Worm (Caenorhabditis elegans) whole organism, L4 larva: Measurements from ENCODE around the gene C05C10.7.

Experiments used
- D1046.2 ChIP-seq: fragments of 200-800 bp; sonication (Bioruptor generic); IDR thresholded peaks from 2 replicates; pipeline ENCODE4 v1.3.6; 2022; ENCODE audit warnings: missing genetic modification characterization, missing compliant biosample characterization
- Y5F2A.4 ChIP-seq: fragments of 200-800 bp; sonication (Bioruptor generic); optimal IDR thresholded peaks from 2 replicates; lab custom pipeline; 2018; ENCODE audit warnings: mild to moderate bottlenecking, missing genetic modification characterization, missing compliant biosample characterization
- Y75B8A.6 ChIP-seq: fragments of 200-800 bp; sonication (Bioruptor generic); IDR thresholded peaks from 2 replicates; pipeline ENCODE4 v1.3.6; 2022; ENCODE audit warnings: missing genetic modification reagents, missing genetic modification characterization, missing compliant biosample characterization
- aly-2 ChIP-seq: sonication (generic microtip); optimal IDR thresholded peaks from 2 replicates; lab custom pipeline; 2018; ENCODE audit warnings: missing biosample characterization, missing genetic modification characterization
- ces-1 ChIP-seq: fragments of 150-350 bp; sonication (generic microtip); optimal IDR thresholded peaks from 4 replicates; lab custom pipeline; 2014; ENCODE audit warnings: missing biosample characterization, missing genetic modification reagents, missing genetic modification characterization
- egl-43 ChIP-seq: fragments of 200-800 bp; sonication (Bioruptor generic); IDR thresholded peaks from 2 replicates; pipeline ENCODE4 v1.3.6; 2022; ENCODE audit warnings: missing genetic modification reagents, missing genetic modification characterization, missing compliant biosample characterization
- fos-1 ChIP-seq: fragments of 150-350 bp; optimal IDR thresholded peaks from 2 replicates; lab custom pipeline; 2014; ENCODE audit warnings: missing biosample characterization, missing genetic modification characterization
- hlh-30 ChIP-seq: sonication (generic microtip); optimal IDR thresholded peaks from 2 replicates; lab custom pipeline; 2017; ENCODE audit warnings: antibody characterized with exemption, mild to moderate bottlenecking, missing genetic modification characterization, missing compliant biosample characterization; ENCODE audit not compliant: insufficient read depth
- nhr-11 ChIP-seq: fragments of 150-350 bp; optimal IDR thresholded peaks from 2 replicates; lab custom pipeline; 2014; ENCODE audit warnings: missing biosample characterization, missing genetic modification characterization
- nhr-77 ChIP-seq: fragments of 150-350 bp; optimal IDR thresholded peaks from 2 replicates; lab custom pipeline; 2014; ENCODE audit warnings: missing biosample characterization, missing genetic modification characterization
- pha-4 ChIP-seq, 2 experiments: fragments of 150-350 bp in 1 of 2; fragments of 200-800 bp in 1 of 2; sonication (Bioruptor generic) in 1 of 2; IDR thresholded peaks in 1 of 2; optimal IDR thresholded peaks in 1 of 2; 2 replicates each; pipeline versions ENCODE4 v1.3.6 to Lab custom; 2014 to 2022; ENCODE audit warnings: missing genetic modification characterization in 2 of 2, missing genetic modification reagents in 2 of 2, missing biosample characterization in 1 of 2, missing compliant biosample characterization in 1 of 2
- saeg-2 ChIP-seq: fragments of 200-800 bp; sonication (Bioruptor generic); IDR thresholded peaks from 2 replicates; pipeline ENCODE4 v1.3.6; 2022; ENCODE audit warnings: missing genetic modification reagents, missing genetic modification characterization, missing compliant biosample characterization
- set-16 ChIP-seq: fragments of 200-800 bp; sonication (Bioruptor generic); IDR thresholded peaks from 2 replicates; pipeline ENCODE4 v1.3.6; 2022; ENCODE audit warnings: missing genetic modification reagents, missing genetic modification characterization, missing compliant biosample characterization
- snpc-4 ChIP-seq: fragments of 150-350 bp; optimal IDR thresholded peaks from 2 replicates; lab custom pipeline; 2014; ENCODE audit warnings: missing biosample characterization, missing genetic modification characterization

ce11 chrII:9933947-9934383 lies 4.8 kb downstream of the C05C10.7 start:
- TF ChIP-seq D1046.2 (GFP tag; lab: Robert Waterston, UW) (peak; percentile 59; the same call in 1 of the 2 replicates), hlh-30 (tag; lab: Kevin White, UChicago) (no peak), egl-43 (GFP tag; lab: Robert Waterston, UW) (no peak), snpc-4 (tag; lab: Kevin White, UChicago) (no peak), Y75B8A.6 (peak; percentile 66; the same call in 1 of the 2 replicates), saeg-2 (GFP tag; lab: Robert Waterston, UW) (0 out of 2 replicates have a peak, but pooled peaks have one; percentile 15), nhr-11 (tag; lab: Kevin White, UChicago) (no peak), pha-4 (GFP tag; IDR thresholded peaks at IDR 0.05; lab: Robert Waterston, UW) (0 out of 2 replicates have a peak, but pooled peaks have one; percentile 29), pha-4 (tag; optimal IDR thresholded peaks at IDR 0.05; lab: Kevin White, UChicago) (no peak), nhr-77 (tag; lab: Kevin White, UChicago) (no peak), fos-1 (tag; lab: Kevin White, UChicago) (no peak), ces-1 (GFP tag; lab: Kevin White, UChicago) (no peak), aly-2 (tag; lab: Kevin White, UChicago) (no peak), Y5F2A.4 (GFP tag; lab: Kevin White, UChicago) (no peak), set-16 (GFP tag; lab: Robert Waterston, UW) (no peak)
